Fruit fly (Drosophila melanogaster): Measurements from ENCODE around the gene CG2616.

- TF ChIP-seq Rel (GFP tag; optimal IDR thresholded peaks at IDR 0.05) (no peak), Rel (tag; optimal IDR thresholded peaks at IDR 0.05) (no peak), woc (GFP tag; optimal IDR thresholded peaks at IDR 0.05) (no peak), Hr78 (GFP tag; optimal IDR thresholded peaks at IDR 0.05) (no peak), lola (GFP tag; optimal IDR thresholded peaks at IDR 0.05) (no peak), CG9705 (GFP tag; optimal IDR thresholded peaks at IDR 0.05) (no peak), h (GFP tag; optimal IDR thresholded peaks at IDR 0.05) (no peak), Abd-B (GFP tag; optimal IDR thresholded peaks at IDR 0.05) (no peak)
Measured at dm6 chr3R:7759486-7759885, 37.3 kb downstream of the CG2616 start, which contains the start of gene Sp7.

Data from whole organism, wandering third instar larva.